Fruit fly (Drosophila melanogaster) whole organism, prepupa: ENCODE measurements around the gene CG8509.

Experiments
- Blimp-1 ChIP-seq: fragments of 200-800 bp; sonication (Bioruptor generic); optimal IDR thresholded peaks from 3 replicates; lab custom pipeline; 2017; ENCODE audit warnings: missing biosample characterization, missing genetic modification characterization, mild to moderate bottlenecking, moderate library complexity, missing genetic modification reagents
- CG10631 ChIP-seq: fragments of 200-800 bp; sonication (Bioruptor generic); optimal IDR thresholded peaks from 2 replicates; lab custom pipeline; 2016; ENCODE audit warnings: missing biosample characterization, missing genetic modification characterization
- CG10669 ChIP-seq: fragments of 200-800 bp; sonication (Bioruptor generic); optimal IDR thresholded peaks from 3 replicates; lab custom pipeline; 2018; ENCODE audit warnings: missing biosample characterization, mild to moderate bottlenecking, missing genetic modification characterization, moderate library complexity
- CG11762 ChIP-seq: fragments of 200-800 bp; sonication (Bioruptor generic); optimal IDR thresholded peaks from 3 replicates; lab custom pipeline; 2016; ENCODE audit warnings: missing biosample characterization, missing genetic modification characterization; ENCODE audit not compliant: insufficient read depth
- CG11902 ChIP-seq: fragments of 200-800 bp; sonication (Bioruptor generic); optimal IDR thresholded peaks from 3 replicates; lab custom pipeline; 2016; ENCODE audit warnings: missing biosample characterization, missing genetic modification characterization
- CG15336 ChIP-seq: fragments of 200-800 bp; sonication (Bioruptor generic); IDR thresholded peaks from 2 replicates; pipeline ENCODE4 v1.3.6; 2022; ENCODE audit warnings: missing biosample characterization, missing genetic modification characterization
- CG1621 ChIP-seq: fragments of 200-800 bp; sonication (Bioruptor generic); optimal IDR thresholded peaks from 3 replicates; lab custom pipeline; 2018; ENCODE audit warnings: missing biosample characterization, mild to moderate bottlenecking, missing genetic modification characterization
- CG3032 ChIP-seq: fragments of 200-800 bp; optimal IDR thresholded peaks from 2 replicates; lab custom pipeline; 2019; ENCODE audit warnings: missing biosample characterization, mild to moderate bottlenecking, missing genetic modification characterization, moderate library complexity
- CG31627 ChIP-seq: fragments of 200-800 bp; sonication (Bioruptor generic); optimal IDR thresholded peaks from 3 replicates; lab custom pipeline; 2016; ENCODE audit warnings: missing biosample characterization, missing genetic modification characterization
- CG32006 ChIP-seq: fragments of 200-800 bp; sonication (Bioruptor generic); optimal IDR thresholded peaks from 3 replicates; lab custom pipeline; 2017; ENCODE audit warnings: missing biosample characterization, mild to moderate bottlenecking, missing genetic modification characterization
- CG34406 ChIP-seq: fragments of 200-800 bp; sonication (Bioruptor generic); optimal IDR thresholded peaks from 3 replicates; lab custom pipeline; 2016; ENCODE audit warnings: missing biosample characterization, missing genetic modification characterization
- CG3919 ChIP-seq: fragments of 200-800 bp; sonication (Bioruptor generic); optimal IDR thresholded peaks from 3 replicates; lab custom pipeline; 2016; ENCODE audit warnings: missing biosample characterization, missing genetic modification characterization
- CG4318 ChIP-seq: fragments of 200-800 bp; sonication (Bioruptor generic); optimal IDR thresholded peaks from 3 replicates; lab custom pipeline; 2017; ENCODE audit warnings: missing biosample characterization, mild to moderate bottlenecking, missing genetic modification characterization
- CG6163 ChIP-seq: fragments of 200-800 bp; sonication (Bioruptor generic); IDR thresholded peaks from 3 replicates; pipeline ENCODE4 v1.3.6; 2022; ENCODE audit warnings: missing biosample characterization, missing genetic modification characterization
- CG6276 ChIP-seq: fragments of 200-800 bp; sonication (Bioruptor generic); optimal IDR thresholded peaks from 2 replicates; lab custom pipeline; 2017; ENCODE audit warnings: missing biosample characterization, mild to moderate bottlenecking, missing genetic modification characterization
- CG6792 ChIP-seq: fragments of 200-800 bp; sonication (Bioruptor generic); optimal IDR thresholded peaks from 3 replicates; lab custom pipeline; 2016; ENCODE audit warnings: missing biosample characterization, missing genetic modification characterization
- CG7368 ChIP-seq: fragments of 200-800 bp; sonication (Bioruptor generic); optimal IDR thresholded peaks from 3 replicates; lab custom pipeline; 2016; ENCODE audit warnings: missing biosample characterization, missing genetic modification characterization
- CG8119 ChIP-seq: fragments of 200-800 bp; sonication (Bioruptor generic); IDR thresholded peaks from 3 replicates; pipeline ENCODE4 v1.3.6; 2022; ENCODE audit warnings: missing biosample characterization, missing genetic modification characterization
- CG8319 ChIP-seq: fragments of 200-800 bp; sonication (Bioruptor generic); optimal IDR thresholded peaks from 3 replicates; lab custom pipeline; 2016; ENCODE audit warnings: missing biosample characterization, missing genetic modification characterization
- CG8632 ChIP-seq: fragments of 200-800 bp; sonication (Bioruptor generic); optimal IDR thresholded peaks from 3 replicates; lab custom pipeline; 2016; ENCODE audit warnings: missing biosample characterization, missing genetic modification characterization
- CG9139 ChIP-seq: fragments of 200-800 bp; sonication (Bioruptor generic); optimal IDR thresholded peaks from 3 replicates; lab custom pipeline; 2017; ENCODE audit warnings: missing biosample characterization, mild to moderate bottlenecking, missing genetic modification characterization
- Eip75B ChIP-seq: fragments of 200-800 bp; sonication (Bioruptor generic); optimal IDR thresholded peaks from 3 replicates; lab custom pipeline; 2016; ENCODE audit warnings: missing biosample characterization, missing genetic modification characterization
- Eip78C ChIP-seq: fragments of 200-800 bp; sonication (Bioruptor generic); peaks from one replicate; lab custom pipeline; 2016; ENCODE audit warnings: missing biosample characterization, missing genetic modification characterization
- Eip93F ChIP-seq: fragments of 200-800 bp; sonication (Bioruptor generic); optimal IDR thresholded peaks from 2 replicates; lab custom pipeline; 2016; ENCODE audit warnings: missing biosample characterization, mild to moderate bottlenecking, missing genetic modification characterization
- Ets96B ChIP-seq: fragments of 200-800 bp; optimal IDR thresholded peaks from 2 replicates; lab custom pipeline; 2019; ENCODE audit warnings: missing biosample characterization, mild to moderate bottlenecking, missing genetic modification characterization, moderate library complexity
- Gug ChIP-seq: fragments of 200-800 bp; sonication (Bioruptor generic); IDR thresholded peaks from 2 replicates; pipeline ENCODE4 v1.3.6; 2022; ENCODE audit warnings: missing biosample characterization, missing genetic modification characterization
- Hr39 ChIP-seq: fragments of 200-800 bp; sonication (Bioruptor generic); optimal IDR thresholded peaks from 2 replicates; lab custom pipeline; 2016; ENCODE audit warnings: missing biosample characterization, missing genetic modification characterization
- Hr4 ChIP-seq: fragments of 200-800 bp; sonication (Bioruptor generic); optimal IDR thresholded peaks from 3 replicates; lab custom pipeline; 2016; ENCODE audit warnings: missing biosample characterization, missing genetic modification characterization
- Lpt ChIP-seq: fragments of 200-800 bp; sonication (Bioruptor generic); optimal IDR thresholded peaks from 3 replicates; lab custom pipeline; 2016; ENCODE audit warnings: missing biosample characterization, missing genetic modification characterization
- Met ChIP-seq: fragments of 200-800 bp; sonication (Bioruptor generic); optimal IDR thresholded peaks from 3 replicates; lab custom pipeline; 2016; ENCODE audit warnings: missing biosample characterization, missing genetic modification characterization
- OdsH ChIP-seq: fragments of 200-800 bp; sonication (Bioruptor generic); optimal IDR thresholded peaks from 3 replicates; lab custom pipeline; 2016; ENCODE audit warnings: missing biosample characterization, missing genetic modification characterization
- Smox ChIP-seq: fragments of 200-800 bp; sonication (Bioruptor generic); optimal IDR thresholded peaks from 3 replicates; lab custom pipeline; 2016; ENCODE audit warnings: missing biosample characterization, missing genetic modification characterization
- Sox102F ChIP-seq: fragments of 200-800 bp; sonication (Bioruptor generic); optimal IDR thresholded peaks from 2 replicates; lab custom pipeline; 2016; ENCODE audit warnings: missing biosample characterization, mild to moderate bottlenecking, missing genetic modification characterization
- Sox14 ChIP-seq: fragments of 200-800 bp; sonication (Bioruptor generic); optimal IDR thresholded peaks from 3 replicates; lab custom pipeline; 2016; ENCODE audit warnings: missing biosample characterization, missing genetic modification characterization
- Sox15 ChIP-seq: fragments of 200-800 bp; sonication (Bioruptor generic); optimal IDR thresholded peaks from 3 replicates; lab custom pipeline; 2016; ENCODE audit warnings: missing biosample characterization, missing genetic modification characterization
- achi ChIP-seq: fragments of 200-800 bp; sonication (Bioruptor generic); optimal IDR thresholded peaks from 3 replicates; lab custom pipeline; 2016; ENCODE audit warnings: missing biosample characterization, missing genetic modification characterization
- acj6 ChIP-seq: fragments of 200-800 bp; sonication (Bioruptor generic); optimal IDR thresholded peaks from 3 replicates; lab custom pipeline; 2016; ENCODE audit warnings: missing biosample characterization, missing genetic modification characterization
- cyc ChIP-seq: fragments of 200-800 bp; sonication (Bioruptor generic); optimal IDR thresholded peaks from 3 replicates; lab custom pipeline; 2016; ENCODE audit warnings: missing biosample characterization, missing genetic modification characterization
- dac ChIP-seq: fragments of 200-800 bp; sonication (Bioruptor generic); optimal IDR thresholded peaks from 2 replicates; lab custom pipeline; 2017; ENCODE audit warnings: missing biosample characterization, mild to moderate bottlenecking, missing genetic modification characterization
- dsx ChIP-seq: fragments of 200-800 bp; optimal IDR thresholded peaks from 3 replicates; lab custom pipeline; 2019; ENCODE audit warnings: missing biosample characterization, mild to moderate bottlenecking, missing genetic modification characterization, moderate library complexity; ENCODE audit not compliant: poor library complexity, severe bottlenecking
- eg ChIP-seq: fragments of 200-800 bp; sonication (Bioruptor generic); IDR thresholded peaks from 3 replicates; pipeline ENCODE4 v1.3.6; 2022; ENCODE audit warnings: missing biosample characterization, missing genetic modification characterization
- esn ChIP-seq: fragments of 200-800 bp; sonication (Bioruptor generic); optimal IDR thresholded peaks from 2 replicates; lab custom pipeline; 2016; ENCODE audit warnings: missing biosample characterization, mild to moderate bottlenecking, missing genetic modification characterization, moderate library complexity
- fd59A ChIP-seq: fragments of 200-800 bp; sonication (Bioruptor generic); optimal IDR thresholded peaks from 2 replicates; lab custom pipeline; 2017; ENCODE audit warnings: missing biosample characterization, mild to moderate bottlenecking, missing genetic modification characterization, missing genetic modification reagents
- fkh ChIP-seq: fragments of 200-800 bp; sonication (Bioruptor generic); optimal IDR thresholded peaks from 3 replicates; lab custom pipeline; 2017; ENCODE audit warnings: missing biosample characterization, mild to moderate bottlenecking, missing genetic modification characterization, moderate library complexity
- net ChIP-seq: fragments of 200-800 bp; sonication (Bioruptor generic); optimal IDR thresholded peaks from 3 replicates; lab custom pipeline; 2016; ENCODE audit warnings: missing biosample characterization, missing genetic modification characterization
- pdm3 ChIP-seq: fragments of 200-800 bp; sonication (Bioruptor generic); optimal IDR thresholded peaks from 3 replicates; lab custom pipeline; 2016; ENCODE audit warnings: missing biosample characterization, missing genetic modification characterization
- salr ChIP-seq, 2 experiments: fragments of 200-800 bp; sonication (Bioruptor generic); optimal IDR thresholded peaks; 3 replicates each; lab custom pipeline; 2016 to 2018; ENCODE audit warnings: missing biosample characterization in 2 of 2, missing genetic modification characterization in 2 of 2, mild to moderate bottlenecking in 1 of 2
- spab ChIP-seq: fragments of 200-800 bp; sonication (Bioruptor generic); optimal IDR thresholded peaks from 2 replicates; lab custom pipeline; 2017; ENCODE audit warnings: missing biosample characterization, mild to moderate bottlenecking, missing genetic modification characterization, missing genetic modification reagents
- svp ChIP-seq: fragments of 200-800 bp; sonication (Bioruptor generic); peaks from one replicate; lab custom pipeline; 2016; ENCODE audit warnings: missing biosample characterization, missing genetic modification characterization
- topi ChIP-seq: fragments of 200-800 bp; sonication (Bioruptor generic); optimal IDR thresholded peaks from 3 replicates; lab custom pipeline; 2016; ENCODE audit warnings: missing biosample characterization, missing genetic modification characterization
- vri ChIP-seq: fragments of 200-800 bp; sonication (Bioruptor generic); optimal IDR thresholded peaks from 3 replicates; lab custom pipeline; 2016; ENCODE audit warnings: missing biosample characterization, mild to moderate bottlenecking, missing genetic modification characterization

CG8509 gene

dm6 chrX:15802880-15803650, 6.3 kb upstream of the CG8509 start:
- TF ChIP-seq CG9139 (GFP tag; lab: Kevin White, UChicago) (no peak), OdsH (GFP tag; lab: Kevin White, UChicago) (peak; percentile 23), CG8119 (GFP tag; lab: Robert Waterston, UW) (no peak), CG11902 (GFP tag; lab: Kevin White, UChicago) (no peak), Eip93F (GFP tag; lab: Kevin White, UChicago) (no peak), Smox (GFP tag; lab: Kevin White, UChicago) (no peak), CG3032 (tag; lab: Kevin White, UChicago) (peak; percentile 28), Met (GFP tag; lab: Kevin White, UChicago) (no peak), cyc (GFP tag; lab: Kevin White, UChicago) (no peak), net (GFP tag; lab: Kevin White, UChicago) (no peak), Sox102F (GFP tag; lab: Kevin White, UChicago) (no peak), Hr39 (GFP tag; lab: Kevin White, UChicago) (peak; percentile 12), CG8319 (GFP tag; lab: Kevin White, UChicago) (no peak), Ets96B (peak; percentile 20), dac (GFP tag; lab: Kevin White, UChicago) (no peak), Eip75B (GFP tag; lab: Kevin White, UChicago) (no peak), CG8632 (GFP tag; lab: Kevin White, UChicago) (peak; percentile 14), esn (GFP tag; lab: Kevin White, UChicago) (peak; percentile 47), CG3919 (GFP tag; lab: Kevin White, UChicago) (peak; percentile 42), CG6792 (GFP tag; lab: Kevin White, UChicago) (no peak), topi (GFP tag; lab: Kevin White, UChicago) (no peak), CG10631 (GFP tag; lab: Kevin White, UChicago) (peak; percentile 46), Lpt (GFP tag; lab: Kevin White, UChicago) (no peak), CG6276 (GFP tag; lab: Kevin White, UChicago) (peak; percentile 26), svp (GFP tag; lab: Kevin White, UChicago) (peak; percentile 68), salr (GFP tag; optimal IDR thresholded peaks at IDR 0.05; lab: Kevin White, UChicago) (no peak), CG15336 (no peak), fd59A (GFP tag; lab: Kevin White, UChicago) (no peak), CG1621 (no peak), Blimp-1 (no peak), pdm3 (no peak), Sox14 (peak; percentile 21), CG4318 (no peak), achi (GFP tag; lab: Kevin White, UChicago) (peak; percentile 38), Gug (no peak), CG32006 (peak; percentile 53), CG34406 (GFP tag; lab: Kevin White, UChicago) (peak; percentile 33), Sox15 (GFP tag; lab: Kevin White, UChicago) (no peak), fkh (no peak), eg (peak; percentile 21; the same call in 1 of the 3 replicates), spab (GFP tag; lab: Kevin White, UChicago) (no peak), vri (peak; percentile 52), acj6 (peak; percentile 14), CG10669 (no peak), Eip78C (GFP tag; lab: Kevin White, UChicago) (peak; percentile 12), CG7368 (GFP tag; lab: Kevin White, UChicago) (no peak), Hr4 (GFP tag; lab: Kevin White, UChicago) (no peak), CG31627 (GFP tag; lab: Kevin White, UChicago) (peak; percentile 13), dsx (peak; percentile 23), CG11762 (GFP tag; lab: Kevin White, UChicago) (no peak), CG6163 (GFP tag; lab: Robert Waterston, UW) (peak; percentile 17; the same call in 1 of the 3 replicates)
